Fruit fly (Drosophila melanogaster) whole organism, embryonic: ENCODE measurements around the gene CG42393.

Experiments used
- CG1024 ChIP-seq: fragments of 200-800 bp; sonication (Bioruptor generic); IDR thresholded peaks from 2 replicates; pipeline ENCODE4 v1.3.6; 2022; ENCODE audit warnings: missing biosample characterization, missing genetic modification characterization
- CG12236 ChIP-seq: fragments of 200-800 bp; sonication (Bioruptor generic); optimal IDR thresholded peaks from 2 replicates; lab custom pipeline; 2016; ENCODE audit warnings: missing biosample characterization, missing genetic modification characterization
- CG14667 ChIP-seq: fragments of 200-800 bp; sonication (Bioruptor generic); IDR thresholded peaks from 2 replicates; pipeline ENCODE4 v1.3.6; 2022; ENCODE audit warnings: missing biosample characterization, missing genetic modification characterization
- CG15011 ChIP-seq: fragments of 200-800 bp; sonication (Bioruptor generic); optimal IDR thresholded peaks from 3 replicates; lab custom pipeline; 2018; ENCODE audit warnings: missing biosample characterization, mild to moderate bottlenecking, missing genetic modification characterization
- CG1603 ChIP-seq: fragments of 200-800 bp; sonication (Bioruptor generic); optimal IDR thresholded peaks from 2 replicates; lab custom pipeline; 2019; ENCODE audit warnings: missing biosample characterization, mild to moderate bottlenecking, missing genetic modification characterization, moderate library complexity
- CG17385 ChIP-seq: fragments of 200-800 bp; sonication (Bioruptor generic); optimal IDR thresholded peaks from 3 replicates; lab custom pipeline; 2018; ENCODE audit warnings: missing biosample characterization, mild to moderate bottlenecking, missing genetic modification characterization
- CG1832 ChIP-seq: fragments of 200-800 bp; sonication (Bioruptor generic); optimal IDR thresholded peaks from 2 replicates; lab custom pipeline; 2017; ENCODE audit warnings: missing biosample characterization, mild to moderate bottlenecking, missing genetic modification characterization, inconsistent platforms
- CG18599 ChIP-seq: fragments of 200-800 bp; sonication (Bioruptor generic); optimal IDR thresholded peaks from 3 replicates; lab custom pipeline; 2017; ENCODE audit warnings: missing biosample characterization, missing genetic modification characterization, mild to moderate bottlenecking, moderate library complexity, missing genetic modification reagents
- CG2678 ChIP-seq: fragments of 200-800 bp; sonication (Bioruptor generic); optimal IDR thresholded peaks from 3 replicates; lab custom pipeline; 2019; ENCODE audit warnings: missing biosample characterization, mild to moderate bottlenecking, missing genetic modification characterization, moderate library complexity
- CG30403 ChIP-seq: fragments of 200-800 bp; sonication (Bioruptor generic); optimal IDR thresholded peaks from 3 replicates; lab custom pipeline; 2016; ENCODE audit warnings: missing biosample characterization, missing genetic modification characterization
- CG3281 ChIP-seq: fragments of 200-800 bp; sonication (Bioruptor generic); optimal IDR thresholded peaks from 3 replicates; lab custom pipeline; 2017; ENCODE audit warnings: missing biosample characterization, mild to moderate bottlenecking, missing genetic modification characterization
- CG42726 ChIP-seq: fragments of 200-800 bp; sonication (Bioruptor generic); IDR thresholded peaks from 2 replicates; pipeline ENCODE4 v1.3.6; 2022; ENCODE audit warnings: missing biosample characterization, missing genetic modification characterization; ENCODE audit not compliant: partially characterized antibody
- CG4328 ChIP-seq: fragments of 200-800 bp; sonication (Bioruptor generic); optimal IDR thresholded peaks from 3 replicates; lab custom pipeline; 2017; ENCODE audit warnings: missing biosample characterization, missing genetic modification reagents, missing genetic modification characterization
- CG5953 ChIP-seq: fragments of 200-800 bp; sonication (Bioruptor generic); IDR thresholded peaks from 2 replicates; pipeline ENCODE4 v1.3.6; 2022; ENCODE audit warnings: missing biosample characterization, missing genetic modification characterization
- CG7987 ChIP-seq: fragments of 200-800 bp; sonication (Bioruptor generic); optimal IDR thresholded peaks from 2 replicates; lab custom pipeline; 2018; ENCODE audit warnings: missing biosample characterization, mild to moderate bottlenecking, missing genetic modification characterization, moderate library complexity
- CG8359 ChIP-seq: fragments of 200-800 bp; sonication (Bioruptor generic); optimal IDR thresholded peaks from 2 replicates; lab custom pipeline; 2017; ENCODE audit warnings: missing biosample characterization, mild to moderate bottlenecking, missing genetic modification characterization, borderline replicate concordance
- CkIIα-i1 ChIP-seq: fragments of 200-800 bp; sonication (Bioruptor generic); IDR thresholded peaks from 2 replicates; pipeline ENCODE4 v1.3.6; 2022; ENCODE audit warnings: missing biosample characterization, missing genetic modification characterization
- CoRest ChIP-seq: fragments of 200-800 bp; sonication (Bioruptor generic); optimal IDR thresholded peaks from 3 replicates; lab custom pipeline; 2018; ENCODE audit warnings: missing biosample characterization, mild to moderate bottlenecking, missing genetic modification characterization, moderate library complexity
- Doc3 ChIP-seq: fragments of 200-800 bp; sonication (Bioruptor generic); IDR thresholded peaks from 3 replicates; pipeline ENCODE4 v1.3.6; 2022; ENCODE audit warnings: missing biosample characterization, missing genetic modification characterization; ENCODE audit not compliant: partially characterized antibody
- E2f1 ChIP-seq: fragments of 200-800 bp; sonication (Bioruptor generic); IDR thresholded peaks from 2 replicates; pipeline ENCODE4 v1.3.6; 2022; ENCODE audit warnings: missing biosample characterization, missing genetic modification characterization
- HHEX ChIP-seq: fragments of 200-800 bp; sonication (Bioruptor generic); optimal IDR thresholded peaks from 3 replicates; lab custom pipeline; 2017; ENCODE audit warnings: missing biosample characterization, mild to moderate bottlenecking, missing genetic modification characterization, missing genetic modification reagents
- Nf-YB ChIP-seq: fragments of 200-800 bp; sonication (Bioruptor generic); optimal IDR thresholded peaks from 3 replicates; lab custom pipeline; 2019; ENCODE audit warnings: missing biosample characterization, mild to moderate bottlenecking, missing genetic modification characterization, moderate library complexity
- Trl ChIP-seq, 3 experiments: fragments of >200 bp in 2 of 3; fragments of 200-800 bp in 1 of 3; sonication (Bioruptor generic) in 1 of 3; optimal IDR thresholded peaks; 2 replicates in 1 of 3; 3 replicates in 2 of 3; lab custom pipeline; 2016 to 2017; ENCODE audit warnings: missing biosample characterization in 1 of 3, missing genetic modification characterization in 1 of 3
- Xbp1 ChIP-seq: fragments of 200-800 bp; sonication (Bioruptor generic); optimal IDR thresholded peaks from 3 replicates; lab custom pipeline; 2016; ENCODE audit warnings: missing biosample characterization, mild to moderate bottlenecking, missing genetic modification characterization
- Xrp1 ChIP-seq: fragments of 200-800 bp; sonication (Bioruptor generic); IDR thresholded peaks from 2 replicates; pipeline ENCODE4 v1.3.6; 2022; ENCODE audit warnings: missing biosample characterization, missing genetic modification characterization
- abd-A ChIP-seq: fragments of 200-800 bp; sonication (Bioruptor generic); optimal IDR thresholded peaks from 3 replicates; lab custom pipeline; 2019; ENCODE audit warnings: missing biosample characterization, mild to moderate bottlenecking, missing genetic modification characterization, moderate library complexity
- aop ChIP-seq: fragments of 200-800 bp; sonication (Bioruptor generic); IDR thresholded peaks from 2 replicates; pipeline ENCODE4 v1.3.6; 2022; ENCODE audit warnings: missing biosample characterization, missing genetic modification characterization
- ap ChIP-seq: fragments of 200-800 bp; sonication (Bioruptor generic); IDR thresholded peaks from 2 replicates; pipeline ENCODE4 v1.3.6; 2022; ENCODE audit warnings: missing biosample characterization, missing genetic modification characterization
- az2 ChIP-seq: fragments of 200-800 bp; sonication (Bioruptor generic); optimal IDR thresholded peaks from 3 replicates; lab custom pipeline; 2016; ENCODE audit warnings: missing biosample characterization, missing genetic modification characterization
- bbx ChIP-seq: fragments of 200-800 bp; sonication (Bioruptor generic); IDR thresholded peaks from 2 replicates; pipeline ENCODE4 v1.3.6; 2022; ENCODE audit warnings: missing biosample characterization, missing genetic modification characterization; ENCODE audit not compliant: partially characterized antibody
- bigmax ChIP-seq: fragments of 200-800 bp; sonication (Bioruptor generic); optimal IDR thresholded peaks from 2 replicates; lab custom pipeline; 2018; ENCODE audit warnings: missing biosample characterization, mild to moderate bottlenecking, missing genetic modification characterization
- bowl ChIP-seq: fragments of 200-800 bp; sonication (Bioruptor generic); IDR thresholded peaks from 2 replicates; pipeline ENCODE4 v1.3.6; 2022; ENCODE audit warnings: missing biosample characterization, missing genetic modification characterization
- corto ChIP-seq: fragments of 200-800 bp; sonication (Bioruptor generic); optimal IDR thresholded peaks from 2 replicates; lab custom pipeline; 2016; ENCODE audit warnings: missing biosample characterization, mild to moderate bottlenecking, missing genetic modification characterization, moderate library complexity
- crp ChIP-seq, 2 experiments: fragments of 200-800 bp; sonication (Bioruptor generic); optimal IDR thresholded peaks; 2 replicates in 1 of 2; 3 replicates in 1 of 2; lab custom pipeline; 2017; ENCODE audit warnings: missing biosample characterization in 2 of 2, missing genetic modification characterization in 2 of 2, mild to moderate bottlenecking in 1 of 2, moderate library complexity in 1 of 2
- ems ChIP-seq: fragments of 200-800 bp; sonication (Bioruptor generic); optimal IDR thresholded peaks from 3 replicates; lab custom pipeline; 2016; ENCODE audit warnings: missing biosample characterization, missing genetic modification characterization
- inv ChIP-seq: fragments of 200-800 bp; sonication (Bioruptor generic); IDR thresholded peaks from 2 replicates; pipeline ENCODE4 v1.3.6; 2022; ENCODE audit warnings: missing biosample characterization, missing genetic modification characterization; ENCODE audit not compliant: partially characterized antibody
- ken ChIP-seq: fragments of 200-800 bp; sonication (Bioruptor generic); IDR thresholded peaks from 3 replicates; pipeline ENCODE4 v1.3.6; 2022; ENCODE audit warnings: missing biosample characterization, missing genetic modification characterization
- klu ChIP-seq: fragments of 200-800 bp; sonication (Bioruptor generic); IDR thresholded peaks from 2 replicates; pipeline ENCODE4 v1.3.6; 2022; ENCODE audit warnings: missing biosample characterization, missing genetic modification characterization
- kni ChIP-seq: fragments of 200-800 bp; sonication (Bioruptor generic); optimal IDR thresholded peaks from 3 replicates; lab custom pipeline; 2017; ENCODE audit warnings: mild to moderate bottlenecking, missing biosample characterization, missing genetic modification reagents, missing genetic modification characterization
- knrl ChIP-seq: fragments of 200-800 bp; sonication (Bioruptor generic); IDR thresholded peaks from 3 replicates; pipeline ENCODE4 v1.3.6; 2022; ENCODE audit warnings: missing biosample characterization, missing genetic modification characterization; ENCODE audit not compliant: partially characterized antibody
- luna ChIP-seq: fragments of 200-800 bp; sonication (Bioruptor generic); optimal IDR thresholded peaks from 2 replicates; lab custom pipeline; 2016; ENCODE audit warnings: missing biosample characterization, missing genetic modification characterization
- pum ChIP-seq: fragments of 200-800 bp; sonication (Bioruptor generic); optimal IDR thresholded peaks from 2 replicates; lab custom pipeline; 2016; ENCODE audit warnings: missing biosample characterization, missing genetic modification characterization
- repo ChIP-seq: fragments of 200-800 bp; sonication (Bioruptor generic); optimal IDR thresholded peaks from 2 replicates; lab custom pipeline; 2016; ENCODE audit warnings: missing biosample characterization, missing genetic modification characterization
- sens ChIP-seq: fragments of 200-800 bp; sonication (Bioruptor generic); peaks from one replicate; lab custom pipeline; 2016; ENCODE audit warnings: missing biosample characterization, missing genetic modification characterization
- sug ChIP-seq: fragments of 200-800 bp; optimal IDR thresholded peaks from 2 replicates; lab custom pipeline; 2019; ENCODE audit warnings: missing biosample characterization, mild to moderate bottlenecking, missing genetic modification characterization, moderate library complexity
- trem ChIP-seq: fragments of 200-800 bp; optimal IDR thresholded peaks from 3 replicates; lab custom pipeline; 2019; ENCODE audit warnings: missing biosample characterization, mild to moderate bottlenecking, missing genetic modification characterization, moderate library complexity
- trh ChIP-seq: fragments of 200-800 bp; sonication (Bioruptor generic); optimal IDR thresholded peaks from 2 replicates; lab custom pipeline; 2016; ENCODE audit warnings: missing biosample characterization, missing genetic modification characterization
- zf30C ChIP-seq: fragments of 200-800 bp; sonication (Bioruptor generic); optimal IDR thresholded peaks from 3 replicates; lab custom pipeline; 2018; ENCODE audit warnings: missing biosample characterization, mild to moderate bottlenecking, missing genetic modification characterization

CG42393 gene

dm6 chr3L:18003054-18003871, 39.3 kb upstream of the CG42393 start (continued):
- TF ChIP-seq CkIIα-i1 (GFP tag; lab: Robert Waterston, UW) (no peak), ap (GFP tag; lab: Robert Waterston, UW) (no peak), sens (peak; percentile 55), bigmax (GFP tag; lab: Kevin White, UChicago) (no peak), CG14667 (GFP tag; lab: Robert Waterston, UW) (no peak), Xrp1 (GFP tag; lab: Robert Waterston, UW) (peak; percentile 50; the same call in 1 of the 2 replicates), CG3281 (GFP tag; lab: Kevin White, UChicago) (peak; percentile 61), crp (GFP tag; optimal IDR thresholded peaks at IDR 0.05; lab: Kevin White, UChicago) (no peak), trem (tag; lab: Kevin White, UChicago) (peak; percentile 32), ken (no peak), CG18599 (GFP tag; lab: Kevin White, UChicago) (peak; percentile 76), CG30403 (GFP tag; lab: Kevin White, UChicago) (peak; percentile 46), aop (no peak), zf30C (GFP tag; lab: Kevin White, UChicago) (no peak), CG17385 (GFP tag; lab: Kevin White, UChicago) (peak; percentile 63), sug (tag; lab: Kevin White, UChicago) (peak; percentile 92), bowl (GFP tag; lab: Robert Waterston, UW) (no peak), Doc3 (GFP tag; lab: Robert Waterston, UW) (no peak), CG4328 (GFP tag; lab: Kevin White, UChicago) (no peak), luna (GFP tag; lab: Kevin White, UChicago) (no peak), E2f1 (GFP tag; lab: Robert Waterston, UW) (peak; percentile 41; the same call in 1 of the 2 replicates), klu (GFP tag; lab: Robert Waterston, UW) (no peak; the same call in 1 of the 2 replicates), CoRest (tag; lab: Kevin White, UChicago) (peak; percentile 87), inv (GFP tag; lab: Robert Waterston, UW) (no peak), Nf-YB (GFP tag; lab: Kevin White, UChicago) (peak; percentile 66), Xbp1 (peak; percentile 38), kni (no peak), CG1603 (tag; lab: Kevin White, UChicago) (peak; percentile 14), CG2678 (peak; percentile 91), bbx (no peak), corto (GFP tag; lab: Kevin White, UChicago) (peak; percentile 52), abd-A (tag; lab: Kevin White, UChicago) (no peak), knrl (GFP tag; lab: Robert Waterston, UW) (no peak), HHEX (GFP tag; lab: Kevin White, UChicago) (peak; percentile 25), ems (GFP tag; lab: Kevin White, UChicago) (no peak), CG7987 (peak; percentile 10), CG12236 (GFP tag; lab: Kevin White, UChicago) (no peak), pum (no peak), CG15011 (GFP tag; lab: Kevin White, UChicago) (peak; percentile 5), CG1832 (peak; percentile 69), CG8359 (GFP tag; lab: Kevin White, UChicago) (no peak), Trl (optimal IDR thresholded peaks at IDR 0.05; lab: Kevin White, UChicago) (no peak), Trl (GFP tag; optimal IDR thresholded peaks at IDR 0.05; lab: Kevin White, UChicago) (no peak), CG5953 (GFP tag; lab: Robert Waterston, UW) (no peak), repo (no peak), trh (GFP tag; lab: Kevin White, UChicago) (no peak), CG1024 (GFP tag; lab: Robert Waterston, UW) (no peak), CG42726 (GFP tag; lab: Robert Waterston, UW) (no peak), az2 (GFP tag; lab: Kevin White, UChicago) (peak; percentile 20)
